Worm (Caenorhabditis elegans): ENCODE data around the gene pan-1.

pan-1 gene

DNA sequence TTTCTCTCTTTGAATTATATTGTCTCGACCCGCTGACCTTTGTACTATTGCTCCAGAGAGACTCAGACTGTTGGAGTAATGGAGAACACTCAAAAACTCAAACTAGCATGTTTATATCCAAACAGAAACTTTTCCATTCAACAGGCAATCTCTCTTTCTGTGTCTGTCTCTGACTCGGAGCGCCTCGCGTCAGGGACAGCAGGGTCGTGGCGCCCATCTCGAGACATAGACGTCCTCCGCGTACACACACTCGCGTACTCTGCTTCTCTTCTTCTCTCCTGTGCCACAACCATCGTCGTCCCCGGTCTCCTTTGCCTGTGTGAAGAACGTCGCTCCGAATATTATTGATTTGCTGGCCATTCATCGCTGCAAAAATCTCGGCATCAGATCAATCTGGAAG, 10.6 kb upstream of the pan-1 start (continued):
- TF ChIP-seq hlh-17 (GFP tag; optimal IDR thresholded peaks at IDR 0.05; ENCODE audit: borderline replicate concordance) = no peak
- TF ChIP-seq unc-30 (tag; optimal IDR thresholded peaks at IDR 0.05) = no peak
- peak; percentile 83 for TF ChIP-seq nhr-77 (tag; optimal IDR thresholded peaks at IDR 0.05)
- no peak for TF ChIP-seq lin-15B (tag; optimal IDR thresholded peaks at IDR 0.05)
- no peak for TF ChIP-seq mab-9 (GFP tag; IDR thresholded peaks at IDR 0.05)
- TF ChIP-seq isw-1 (GFP tag; IDR thresholded peaks at IDR 0.05) = no peak; the same call in 1 of the 2 replicates
- peak; percentile 65 to 71 for TF ChIP-seq lin-35 (GFP tag; optimal IDR thresholded peaks at IDR 0.05)
- TF ChIP-seq unc-62 (GFP tag; optimal IDR thresholded peaks at IDR 0.05) = no peak
- TF ChIP-seq C34B4.2 (tag; optimal IDR thresholded peaks at IDR 0.05) = no peak
- TF ChIP-seq egl-27 (tag; optimal IDR thresholded peaks at IDR 0.05) = peak; percentile 6 to 36
- TF ChIP-seq nhr-71 (tag; optimal IDR thresholded peaks at IDR 0.05) = peak; percentile 73
- no peak for TF ChIP-seq hpl-2 (GFP tag; optimal IDR thresholded peaks at IDR 0.05)
- TF ChIP-seq nhr-237 (tag; optimal IDR thresholded peaks at IDR 0.05) = no peak
- peak; percentile 14 for TF ChIP-seq irx-1 (tag; optimal IDR thresholded peaks at IDR 0.05)
- TF ChIP-seq lin-39 (tag; optimal IDR thresholded peaks at IDR 0.05) = no peak
- TF ChIP-seq C04F5.9 (tag; optimal IDR thresholded peaks at IDR 0.05) = no peak
- peak; percentile 82 for TF ChIP-seq snu-23 (GFP tag; optimal IDR thresholded peaks at IDR 0.05)
- no peak for TF ChIP-seq fkh-10 (GFP tag; optimal IDR thresholded peaks at IDR 0.05)
- TF ChIP-seq vab-15 (tag; optimal IDR thresholded peaks at IDR 0.05) = no peak
- no peak for TF ChIP-seq sup-37 (GFP tag; optimal IDR thresholded peaks at IDR 0.05)
- TF ChIP-seq pax-3 (tag; optimal IDR thresholded peaks at IDR 0.05) = no peak
- peak; percentile 16 for TF ChIP-seq lin-13 (GFP tag; optimal IDR thresholded peaks at IDR 0.05)
- TF ChIP-seq blmp-1 (tag; optimal IDR thresholded peaks at IDR 0.05) = no peak
- no peak for TF ChIP-seq zip-4 (GFP tag; optimal IDR thresholded peaks at IDR 0.05)
- TF ChIP-seq mef-2 (tag; optimal IDR thresholded peaks at IDR 0.05) = no peak
- TF ChIP-seq nhr-47 (tag; optimal IDR thresholded peaks at IDR 0.05) = peak; percentile 44
- TF ChIP-seq nhr-20 (tag; optimal IDR thresholded peaks at IDR 0.05) = peak; percentile 76
- no peak for TF ChIP-seq nhr-84 (tag; optimal IDR thresholded peaks at IDR 0.05)
- TF ChIP-seq ceh-8 (GFP tag; optimal IDR thresholded peaks at IDR 0.05) = no peak
- TF ChIP-seq fos-1 (tag; optimal IDR thresholded peaks at IDR 0.05) = no peak
- no peak for TF ChIP-seq unc-86 (tag; optimal IDR thresholded peaks at IDR 0.05)
- TF ChIP-seq pag-3 (tag; optimal IDR thresholded peaks at IDR 0.05; ENCODE audit: borderline replicate concordance, insufficient read depth) = no peak
- no peak for TF ChIP-seq fkh-4 (tag; optimal IDR thresholded peaks at IDR 0.05; ENCODE audit: borderline replicate concordance)
- no peak for TF ChIP-seq unc-98 (GFP tag; IDR thresholded peaks at IDR 0.05)
- no peak for TF ChIP-seq grh-1 (GFP tag; IDR thresholded peaks at IDR 0.05)

DNA sequence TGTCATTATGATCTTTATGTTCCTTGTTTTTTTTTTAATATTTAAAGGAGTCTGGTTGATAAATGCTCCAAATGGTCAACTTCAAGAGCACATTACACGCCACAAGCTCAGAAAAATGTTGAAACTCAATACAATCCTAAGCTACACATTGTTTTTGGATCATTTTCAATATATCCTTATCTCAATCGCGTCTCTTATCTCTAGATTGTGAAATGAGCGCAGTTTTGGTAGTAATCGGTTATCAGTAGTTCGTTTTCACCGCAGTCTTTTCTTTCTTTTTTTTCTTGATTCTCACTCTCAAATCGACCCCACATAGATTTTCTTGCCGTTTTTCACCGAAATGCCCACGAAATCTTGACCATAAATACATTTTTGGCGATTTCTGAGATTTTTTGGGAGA, 9.7 kb upstream of the pan-1 start:
- TF ChIP-seq egl-13 (tag; optimal IDR thresholded peaks at IDR 0.05) (no peak), blmp-1 (tag; optimal IDR thresholded peaks at IDR 0.05) (peak; percentile 13), elt-2 (tag; optimal IDR thresholded peaks at IDR 0.05) (peak; percentile 17)

DNA sequence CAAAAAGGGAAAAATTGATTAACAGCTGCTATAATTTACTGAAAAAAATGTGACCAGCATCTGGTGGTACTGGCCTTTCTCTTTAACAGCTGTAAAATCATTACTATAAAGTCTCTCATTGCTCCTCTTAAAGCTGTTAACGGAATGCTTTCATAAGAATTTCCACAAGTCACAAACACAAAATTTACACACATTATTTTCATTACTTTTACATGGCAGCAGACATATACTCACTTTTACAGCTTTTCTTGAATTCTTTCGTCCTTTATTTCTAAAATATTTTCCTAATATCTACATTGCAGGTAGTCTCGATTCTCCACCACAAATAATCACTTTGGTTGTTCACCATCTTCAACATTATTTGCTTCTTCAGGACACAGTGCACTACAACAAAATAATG, 9.2 kb upstream of the pan-1 start, which contains the start of gene imph-1:
Gene imph-1, plus strand, starts transcription at position 301 of the 400 bp plus-strand sequence.
- no peak for TF ChIP-seq tbx-2 (tag; optimal IDR thresholded peaks at IDR 0.05)
- no peak for TF ChIP-seq efl-1 (optimal IDR thresholded peaks at IDR 0.05)
- TF ChIP-seq efl-1 (GFP tag; optimal IDR thresholded peaks at IDR 0.05 in 1 of 2) = peak in 1 of 2 experiments; percentile 37

All from whole organism, L1 larva.